Worm (Caenorhabditis elegans) whole organism, dauer: ENCODE results near the gene klc-1.

Source experiments
- unc-62 ChIP-seq: sonication (generic microtip); optimal IDR thresholded peaks from 2 replicates; lab custom pipeline; 2017; ENCODE audit warnings: missing biosample characterization, missing genetic modification reagents, missing genetic modification characterization

The klc-1 gene

ce11 chrIV:11082789-11083235, 723 bp upstream of the klc-1 start:
- TF ChIP-seq unc-62 = no peak

DNA sequence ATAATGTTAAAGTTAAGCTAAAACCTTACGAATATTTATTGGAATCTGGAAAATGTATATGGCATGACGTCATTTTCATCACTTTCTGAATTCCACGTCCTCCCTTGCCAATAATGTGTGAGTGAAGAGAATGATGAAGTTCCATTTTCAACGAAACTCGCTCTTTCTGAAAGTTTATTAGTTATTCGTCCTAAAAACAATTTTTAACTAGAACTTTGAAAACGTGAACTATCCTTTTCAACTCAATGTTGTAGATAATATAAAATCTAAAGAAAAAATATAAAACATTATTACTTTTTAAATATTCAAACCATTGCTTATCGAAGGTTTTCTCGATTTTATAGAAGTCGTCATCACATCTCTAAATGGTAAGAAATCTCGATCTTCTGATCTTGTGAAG, 6.0 kb downstream of the klc-1 start, which contains the start of gene M7.7:
M7.7 (plus strand) TSS at position 301 of the 400 bp plus-strand sequence.
- TF ChIP-seq unc-62 = no peak

ce11 chrIV:11092502-11093080, 9.1 kb downstream of the klc-1 start, which contains the start of gene bcc-1:
Gene bcc-1 (minus strand): TSS chrIV:11092552.
- TF ChIP-seq unc-62 = no peak

- TF ChIP-seq unc-62 = no peak
These were observed 10.5 kb downstream of the klc-1 start for ce11 chrIV:11094052-11094451.

ce11 chrIV:11094974-11095373, 11.4 kb downstream of the klc-1 start, which contains the start of gene M7.8:
Gene M7.8 (minus strand): TSS chrIV:11095085.
- no peak for TF ChIP-seq unc-62

DNA sequence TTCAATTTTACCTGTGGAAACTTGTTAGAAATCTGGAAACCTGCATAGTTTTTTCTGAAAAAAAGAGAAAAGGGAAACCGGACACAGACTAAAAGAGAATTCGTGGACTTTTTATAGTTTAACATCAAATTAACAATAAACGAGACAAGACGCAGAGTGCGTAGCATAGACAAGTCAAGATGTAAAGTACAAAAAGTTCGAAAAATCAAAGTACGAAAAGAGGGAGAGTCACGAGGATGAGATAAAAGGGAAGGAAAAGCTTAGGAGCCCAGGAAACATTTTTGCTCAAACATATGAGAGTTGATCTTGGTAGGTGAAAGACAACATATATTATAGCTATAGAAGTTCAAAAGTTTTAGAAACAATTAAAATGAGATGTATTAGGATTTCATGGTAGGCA, 14.3 kb downstream of the klc-1 start, which contains the start of gene M7.12:
M7.12 (minus strand) TSS at position 188 of the 400 bp plus-strand sequence.
- TF ChIP-seq unc-62 = no peak

ce11 chrIV:11100271-11100670, 16.7 kb downstream of the klc-1 start, which contains the start of gene str-3:
Gene str-3 (minus strand): TSS chrIV:11100371.
- TF ChIP-seq unc-62 = no peak

DNA sequence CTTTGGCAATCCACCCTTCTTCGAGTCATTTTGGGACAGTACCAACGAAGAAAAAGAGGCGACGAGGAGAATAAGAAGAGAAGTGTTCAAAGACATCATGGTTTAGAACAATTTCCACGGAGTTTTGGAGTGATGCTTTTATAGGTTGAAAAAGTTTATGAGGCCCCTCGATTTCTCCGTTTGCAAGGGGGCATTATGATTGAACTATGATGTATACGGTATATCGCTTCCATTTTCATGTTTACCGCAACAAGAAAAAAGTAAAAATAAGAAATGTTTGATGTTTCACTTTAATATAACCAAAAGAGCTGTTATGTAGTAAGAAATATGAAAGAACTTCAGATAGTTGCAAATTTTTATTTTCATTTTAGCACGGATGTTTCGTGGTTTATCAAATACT, 17.8 kb downstream of the klc-1 start, which contains the start of gene srlf-18:
srlf-18 (minus strand) TSS at position 101 of the 400 bp plus-strand sequence.
- TF ChIP-seq unc-62 = no peak

DNA sequence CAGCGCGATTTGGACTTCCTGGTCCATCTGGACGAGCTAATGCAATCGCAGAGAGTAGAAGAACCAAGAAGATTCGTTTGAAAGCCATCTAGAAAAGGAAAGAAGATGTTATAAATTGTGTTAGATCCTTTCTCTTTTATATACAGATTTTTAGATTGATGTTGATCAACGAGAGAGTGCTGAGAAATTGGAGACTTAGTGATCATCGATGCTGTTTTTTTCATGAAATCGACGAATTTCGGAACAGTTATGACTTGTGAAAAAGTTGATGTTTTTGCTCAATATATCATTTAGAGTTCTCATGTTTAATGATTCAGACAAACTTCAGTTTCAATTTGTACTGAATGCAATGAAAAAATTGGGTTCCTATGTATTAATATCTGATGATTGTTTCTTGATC, 19.1 kb downstream of the klc-1 start, which contains the start of gene srlf-17:
srlf-17 (minus strand) TSS at position 101 of the 400 bp plus-strand sequence.
- TF ChIP-seq unc-62 = no peak

ce11 chrIV:11103501-11103900, 20.0 kb downstream of the klc-1 start:
- no peak for TF ChIP-seq unc-62

ce11 chrIV:11105724-11106123, 22.2 kb downstream of the klc-1 start, which contains the start of gene srlf-24:
Gene srlf-24 (minus strand): TSS chrIV:11105824.
- no peak for TF ChIP-seq unc-62

DNA sequence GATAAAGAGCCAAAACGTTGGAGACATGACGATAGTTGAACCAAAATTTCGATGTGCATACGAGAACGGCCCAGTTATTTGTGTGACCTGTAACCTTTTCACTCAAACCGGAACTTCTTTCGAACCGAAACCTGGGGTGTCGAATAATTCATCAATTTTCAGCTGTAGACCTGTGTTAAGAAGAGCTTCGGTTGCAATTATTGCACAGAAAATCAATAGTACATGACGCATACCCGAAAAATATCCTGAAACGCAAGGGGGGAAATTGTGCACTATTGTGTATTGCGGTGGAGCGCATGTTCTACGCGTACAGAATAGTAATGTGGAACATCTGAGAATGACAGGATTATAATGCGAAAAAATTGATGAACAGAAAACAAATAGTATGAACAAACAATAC, 26.2 kb downstream of the klc-1 start, which contains the start of gene pigk-1:
pigk-1 (minus strand) TSS at position 248 of the 400 bp plus-strand sequence.
- no peak for TF ChIP-seq unc-62

DNA sequence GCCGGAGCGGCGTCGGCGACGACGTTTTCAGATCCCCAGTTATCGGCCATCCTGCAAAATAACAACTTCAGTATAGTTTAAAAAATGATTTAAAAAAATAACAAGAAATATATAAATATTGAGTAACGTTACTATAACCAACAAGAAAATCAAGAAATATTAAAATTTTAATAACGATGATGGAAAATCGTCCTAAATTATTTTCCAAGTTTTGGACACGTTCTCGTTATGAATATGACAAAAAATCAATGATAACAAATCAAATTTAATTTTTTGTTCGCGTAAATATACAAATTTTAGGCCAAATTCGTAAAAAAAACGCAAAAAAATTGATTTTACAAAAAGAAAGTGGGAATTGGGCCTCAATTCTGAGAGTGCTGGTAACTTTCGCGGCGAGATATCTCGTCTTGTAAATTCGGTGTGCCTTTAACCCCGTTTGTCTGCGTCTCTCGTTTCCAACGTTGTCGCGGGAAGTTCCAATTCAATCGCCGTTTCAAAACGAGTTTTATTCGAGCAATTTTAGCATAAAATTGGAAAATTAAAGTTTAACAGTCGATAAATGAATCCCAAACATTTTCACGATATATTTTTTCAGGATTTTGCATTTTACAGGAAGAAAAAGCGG, 27.6 kb downstream of the klc-1 start, which contains the start of gene rps-5:
rps-5 (minus strand) TSS at position 51 of the 625 bp plus-strand sequence.
- TF ChIP-seq unc-62 = no peak

DNA sequence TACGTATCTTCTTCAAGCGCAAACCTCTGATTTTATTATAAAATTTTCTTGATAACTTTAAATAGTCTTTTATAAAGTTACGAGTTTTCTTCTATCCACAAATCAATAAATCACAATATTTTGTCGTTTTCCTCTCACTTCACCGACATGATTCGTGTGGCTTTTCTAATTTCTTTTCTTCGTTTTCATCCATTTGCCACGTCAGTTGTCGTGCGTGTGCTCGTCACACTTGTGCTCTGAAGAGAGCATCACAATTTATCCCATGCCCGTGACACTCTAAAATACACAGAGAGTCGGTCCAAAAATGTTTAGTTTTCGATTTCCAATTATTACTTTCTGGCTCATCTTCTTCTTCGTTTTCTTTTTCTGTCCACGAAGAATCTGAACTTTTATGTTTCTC, 28.4 kb downstream of the klc-1 start:
- TF ChIP-seq unc-62 = no peak

- TF ChIP-seq unc-62 = no peak
These were observed 29.1 kb downstream of the klc-1 start, which contains the start of gene clc-9 for ce11 chrIV:11112641-11113040. Gene clc-9 (plus strand): TSS chrIV:11112941.

ce11 chrIV:11118837-11119491, 35.4 kb downstream of the klc-1 start, which contains the start of the genes imp-2 and enpl-1:
Gene imp-2 (minus strand): TSS chrIV:11118887.
Gene enpl-1 (plus strand): TSS chrIV:11119298.
- TF ChIP-seq unc-62 = no peak
